Fruit fly (Drosophila melanogaster) whole organism, embryonic: ENCODE results near the gene prtp.

Experiments used
- Adf1 ChIP-seq: fragments of 200-800 bp; sonication (Bioruptor generic); IDR thresholded peaks from 2 replicates; pipeline ENCODE4 v1.3.6; 2022; ENCODE audit warnings: missing biosample characterization, missing genetic modification characterization
- Bteb2 ChIP-seq: fragments of 200-800 bp; sonication (Bioruptor generic); optimal IDR thresholded peaks from 2 replicates; lab custom pipeline; 2016; ENCODE audit warnings: missing biosample characterization, missing genetic modification characterization
- CG1024 ChIP-seq: fragments of 200-800 bp; sonication (Bioruptor generic); IDR thresholded peaks from 2 replicates; pipeline ENCODE4 v1.3.6; 2022; ENCODE audit warnings: missing biosample characterization, missing genetic modification characterization
- CG10321 ChIP-seq: fragments of 200-800 bp; sonication (Bioruptor generic); IDR thresholded peaks from 2 replicates; pipeline ENCODE4 v1.3.6; 2022; ENCODE audit warnings: missing biosample characterization, missing genetic modification characterization
- CG11398 ChIP-seq: fragments of 200-800 bp; sonication (Bioruptor generic); optimal IDR thresholded peaks from 2 replicates; lab custom pipeline; 2016; ENCODE audit warnings: missing biosample characterization, missing genetic modification characterization
- CG11560 ChIP-seq: fragments of 200-800 bp; sonication (Bioruptor generic); IDR thresholded peaks from 3 replicates; pipeline ENCODE4 v1.3.6; 2022; ENCODE audit warnings: missing biosample characterization, missing genetic modification characterization
- CG1233 ChIP-seq: fragments of 200-800 bp; sonication (Bioruptor generic); optimal IDR thresholded peaks from 4 replicates; lab custom pipeline; 2018; ENCODE audit warnings: missing biosample characterization, mild to moderate bottlenecking, missing genetic modification characterization
- CG13287 ChIP-seq: fragments of 200-800 bp; sonication (Bioruptor generic); IDR thresholded peaks from 2 replicates; pipeline ENCODE4 v1.3.6; 2022; ENCODE audit warnings: missing biosample characterization, missing genetic modification characterization; ENCODE audit not compliant: partially characterized antibody
- CG14014 ChIP-seq: fragments of 200-800 bp; sonication (Bioruptor generic); IDR thresholded peaks from 2 replicates; pipeline ENCODE4 v1.3.6; 2022; ENCODE audit warnings: missing biosample characterization, missing genetic modification characterization
- CG14050 ChIP-seq: fragments of 200-800 bp; sonication (Bioruptor generic); IDR thresholded peaks from 3 replicates; pipeline ENCODE4 v1.3.6; 2022; ENCODE audit warnings: missing biosample characterization, missing genetic modification characterization
- CG15073 ChIP-seq: fragments of 200-800 bp; sonication (Bioruptor generic); optimal IDR thresholded peaks from 2 replicates; lab custom pipeline; 2016; ENCODE audit warnings: missing biosample characterization, missing genetic modification characterization
- CG15479 ChIP-seq: fragments of 200-800 bp; sonication (Bioruptor generic); optimal IDR thresholded peaks from 3 replicates; lab custom pipeline; 2019; ENCODE audit warnings: missing biosample characterization, mild to moderate bottlenecking, missing genetic modification characterization, moderate library complexity
- CG16813 ChIP-seq: fragments of 200-800 bp; sonication (Bioruptor generic); IDR thresholded peaks from 3 replicates; pipeline ENCODE4 v1.3.6; 2022; ENCODE audit warnings: missing biosample characterization, missing genetic modification characterization; ENCODE audit not compliant: partially characterized antibody
- CG17186 ChIP-seq: fragments of 200-800 bp; sonication (Bioruptor generic); optimal IDR thresholded peaks from 3 replicates; lab custom pipeline; 2017; ENCODE audit warnings: missing biosample characterization, missing genetic modification reagents, missing genetic modification characterization
- CG17328 ChIP-seq: fragments of 200-800 bp; sonication (Bioruptor generic); IDR thresholded peaks from 2 replicates; pipeline ENCODE4 v1.3.6; 2022; ENCODE audit warnings: missing biosample characterization, missing genetic modification characterization
- CG18599 ChIP-seq: fragments of 200-800 bp; sonication (Bioruptor generic); optimal IDR thresholded peaks from 3 replicates; lab custom pipeline; 2017; ENCODE audit warnings: missing biosample characterization, missing genetic modification characterization, mild to moderate bottlenecking, moderate library complexity, missing genetic modification reagents
- CG18619 ChIP-seq: fragments of 200-800 bp; sonication (Bioruptor generic); optimal IDR thresholded peaks from 3 replicates; lab custom pipeline; 2017; ENCODE audit warnings: missing biosample characterization, mild to moderate bottlenecking, missing genetic modification characterization
- CG34224 ChIP-seq: fragments of 200-800 bp; sonication (Bioruptor generic); IDR thresholded peaks from 3 replicates; pipeline ENCODE4 v1.3.6; 2022; ENCODE audit warnings: missing biosample characterization, missing genetic modification characterization; ENCODE audit not compliant: partially characterized antibody
- CG4404 ChIP-seq: fragments of 200-800 bp; sonication (Bioruptor generic); IDR thresholded peaks from 2 replicates; pipeline ENCODE4 v1.3.6; 2022; ENCODE audit warnings: missing biosample characterization, missing genetic modification characterization
- CG9609 ChIP-seq: fragments of 200-800 bp; sonication (Bioruptor generic); optimal IDR thresholded peaks from 3 replicates; lab custom pipeline; 2016; ENCODE audit warnings: missing biosample characterization, missing genetic modification characterization
- CG9876 ChIP-seq: fragments of 200-800 bp; sonication (Bioruptor generic); optimal IDR thresholded peaks from 2 replicates; lab custom pipeline; 2016; ENCODE audit warnings: missing biosample characterization, missing genetic modification characterization
- CG9932 ChIP-seq: fragments of 200-800 bp; sonication (Bioruptor generic); IDR thresholded peaks from 2 replicates; pipeline ENCODE4 v1.3.6; 2022; ENCODE audit warnings: missing biosample characterization, missing genetic modification characterization
- CTCF ChIP-seq: fragments of 200-800 bp; sonication (Bioruptor generic); optimal IDR thresholded peaks from 2 replicates; lab custom pipeline; 2017; ENCODE audit warnings: missing biosample characterization, mild to moderate bottlenecking, missing genetic modification characterization, moderate library complexity
- CkIIα-i1 ChIP-seq: fragments of 200-800 bp; sonication (Bioruptor generic); IDR thresholded peaks from 2 replicates; pipeline ENCODE4 v1.3.6; 2022; ENCODE audit warnings: missing biosample characterization, missing genetic modification characterization
- D19B ChIP-seq: fragments of 200-800 bp; sonication (Bioruptor generic); optimal IDR thresholded peaks from 2 replicates; lab custom pipeline; 2017; ENCODE audit warnings: missing biosample characterization, mild to moderate bottlenecking, missing genetic modification characterization
- Dek ChIP-seq: fragments of 200-800 bp; sonication (Bioruptor generic); optimal IDR thresholded peaks from 3 replicates; lab custom pipeline; 2019; ENCODE audit warnings: missing biosample characterization, mild to moderate bottlenecking, missing genetic modification characterization, moderate library complexity
- GATAe ChIP-seq: fragments of 200-800 bp; sonication (Bioruptor generic); conservative IDR thresholded peaks from 2 replicates; pipeline ENCODE4 v1.3.6; 2022; ENCODE audit warnings: missing biosample characterization, missing genetic modification characterization
- Gsc ChIP-seq: fragments of 200-800 bp; sonication (Bioruptor generic); IDR thresholded peaks from 2 replicates; pipeline ENCODE4 v1.3.6; 2022; ENCODE audit warnings: missing biosample characterization, missing genetic modification characterization
- NFAT ChIP-seq: fragments of 200-800 bp; sonication (Bioruptor generic); IDR thresholded peaks from 2 replicates; pipeline ENCODE4 v1.3.6; 2022; ENCODE audit warnings: missing biosample characterization, missing genetic modification characterization
- Oli ChIP-seq: fragments of 200-800 bp; sonication (Bioruptor generic); optimal IDR thresholded peaks from 2 replicates; lab custom pipeline; 2018; ENCODE audit warnings: missing biosample characterization, mild to moderate bottlenecking, missing genetic modification characterization, moderate library complexity
- Pdp1 ChIP-seq, 2 experiments: fragments of 200-800 bp; sonication (Bioruptor generic); optimal IDR thresholded peaks; 3 replicates each; lab custom pipeline; 2016; ENCODE audit warnings: missing biosample characterization in 2 of 2, missing genetic modification characterization in 2 of 2, mild to moderate bottlenecking in 1 of 2, moderate library complexity in 1 of 2
- Ravus ChIP-seq: fragments of 200-800 bp; sonication (Bioruptor generic); IDR thresholded peaks from 2 replicates; pipeline ENCODE4 v1.3.6; 2022; ENCODE audit warnings: missing biosample characterization, missing genetic modification characterization
- Sry-β ChIP-seq: fragments of 200-800 bp; sonication (Bioruptor generic); optimal IDR thresholded peaks from 2 replicates; lab custom pipeline; 2018; ENCODE audit warnings: missing biosample characterization, mild to moderate bottlenecking, missing genetic modification characterization, moderate library complexity
- Ssrp ChIP-seq: fragments of 200-800 bp; sonication (Bioruptor generic); optimal IDR thresholded peaks from 2 replicates; lab custom pipeline; 2018; ENCODE audit warnings: missing biosample characterization, mild to moderate bottlenecking, missing genetic modification characterization, moderate library complexity
- Usf ChIP-seq: fragments of 200-800 bp; sonication (Bioruptor generic); optimal IDR thresholded peaks from 2 replicates; lab custom pipeline; 2017; ENCODE audit warnings: missing genotype, missing biosample characterization, missing genetic modification characterization
- dmrt11E ChIP-seq: fragments of 200-800 bp; sonication (Bioruptor generic); optimal IDR thresholded peaks from 3 replicates; lab custom pipeline; 2018; ENCODE audit warnings: missing biosample characterization, mild to moderate bottlenecking, missing genetic modification characterization, moderate library complexity
- dmrt99B ChIP-seq: fragments of 200-800 bp; sonication (Bioruptor generic); optimal IDR thresholded peaks from 2 replicates; lab custom pipeline; 2018; ENCODE audit warnings: missing biosample characterization, mild to moderate bottlenecking, missing genetic modification characterization, moderate library complexity
- esg ChIP-seq: fragments of 200-800 bp; sonication (Bioruptor generic); conservative IDR thresholded peaks from 2 replicates; pipeline ENCODE4 v1.3.6; 2022; ENCODE audit warnings: missing biosample characterization, missing genetic modification characterization
- fu2 ChIP-seq: fragments of 200-800 bp; sonication (Bioruptor generic); optimal IDR thresholded peaks from 2 replicates; lab custom pipeline; 2016; ENCODE audit warnings: missing biosample characterization, missing genetic modification characterization
- gce ChIP-seq: fragments of 200-800 bp; sonication (Bioruptor generic); IDR thresholded peaks from 3 replicates; pipeline ENCODE4 v1.3.6; 2022; ENCODE audit warnings: missing biosample characterization, missing genetic modification characterization
- lola ChIP-seq, 3 experiments: fragments of >200 bp in 2 of 3; fragments of 200-800 bp in 1 of 3; sonication (Bioruptor generic) in 1 of 3; optimal IDR thresholded peaks; 2 replicates each; lab custom pipeline; 2017 to 2019; ENCODE audit warnings: missing biosample characterization in 3 of 3, missing genetic modification characterization in 3 of 3, mild to moderate bottlenecking in 1 of 3, moderate library complexity in 1 of 3
- pan ChIP-seq, 4 experiments: fragments of >200 bp in 3 of 4; fragments of 200-800 bp in 1 of 4; sonication (Bioruptor generic) in 1 of 4; optimal IDR thresholded peaks in 3 of 4; IDR thresholded peaks in 1 of 4; 2 replicates each; pipeline versions ENCODE4 v1.3.6 to Lab custom; 2017 to 2022; ENCODE audit warnings: missing biosample characterization in 2 of 4, missing genetic modification characterization in 2 of 4, mixed read lengths in 1 of 4
- phol ChIP-seq: fragments of 200-800 bp; sonication (Bioruptor generic); optimal IDR thresholded peaks from 3 replicates; lab custom pipeline; 2018; ENCODE audit warnings: missing biosample characterization, mild to moderate bottlenecking, missing genetic modification characterization, moderate library complexity
- psq ChIP-seq: fragments of 200-800 bp; sonication (Bioruptor generic); optimal IDR thresholded peaks from 2 replicates; lab custom pipeline; 2017; ENCODE audit warnings: missing biosample characterization, missing genetic modification characterization
- seq ChIP-seq: fragments of 200-800 bp; sonication (Bioruptor generic); IDR thresholded peaks from 2 replicates; pipeline ENCODE4 v1.3.6; 2022; ENCODE audit warnings: missing biosample characterization, missing genetic modification characterization
- sima ChIP-seq: fragments of 200-800 bp; sonication (Bioruptor generic); optimal IDR thresholded peaks from 2 replicates; lab custom pipeline; 2016; ENCODE audit warnings: missing biosample characterization, missing genetic modification characterization
- slbo ChIP-seq: fragments of 200-800 bp; sonication (Bioruptor generic); IDR thresholded peaks from 2 replicates; pipeline ENCODE4 v1.3.6; 2022; ENCODE audit warnings: missing biosample characterization, missing genetic modification characterization
- stc ChIP-seq: fragments of 200-800 bp; sonication (Bioruptor generic); IDR thresholded peaks from 2 replicates; pipeline ENCODE4 v1.3.6; 2022; ENCODE audit warnings: missing biosample characterization, missing genetic modification characterization
- zen ChIP-seq: fragments of 200-800 bp; sonication (Bioruptor generic); optimal IDR thresholded peaks from 3 replicates; lab custom pipeline; 2018; ENCODE audit warnings: missing biosample characterization, mild to moderate bottlenecking, missing genetic modification characterization, moderate library complexity
- zfh1 ChIP-seq: fragments of 200-800 bp; sonication (Bioruptor generic); IDR thresholded peaks from 3 replicates; pipeline ENCODE4 v1.3.6; 2022; ENCODE audit warnings: missing biosample characterization, missing genetic modification characterization

The prtp gene

DNA sequence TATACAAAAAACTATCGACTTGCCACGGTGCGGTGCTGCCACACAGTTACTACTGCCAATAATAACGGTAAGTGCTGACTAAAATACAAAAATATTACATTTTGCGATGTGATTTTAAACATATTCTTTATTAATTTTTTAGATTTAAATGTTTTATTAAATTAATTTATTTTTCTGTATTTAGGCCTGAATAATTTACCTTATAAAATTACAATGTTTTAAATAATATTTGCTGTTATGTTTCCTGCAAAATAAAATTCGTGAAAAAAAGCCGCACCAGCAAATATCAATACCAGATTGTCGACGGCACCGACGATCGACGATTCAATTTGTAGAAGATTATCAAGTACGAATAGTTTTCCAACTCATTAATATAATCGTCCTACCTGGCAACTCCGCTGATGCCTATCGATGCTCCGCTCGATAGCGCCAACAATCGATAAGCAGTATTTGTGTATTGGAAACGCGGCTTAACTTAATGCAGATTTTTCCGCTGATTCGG lies 38.0 kb upstream of the prtp start, which contains the start of the genes Vlet and bif (continued):
- peak; percentile 62 for TF ChIP-seq CG13287 (GFP tag; lab: Robert Waterston, UW)
- peak; percentile 78 for TF ChIP-seq phol (tag; lab: Kevin White, UChicago)
- TF ChIP-seq Sry-β (GFP tag; lab: Kevin White, UChicago): peak; percentile 14
- TF ChIP-seq CG34224 (GFP tag; lab: Robert Waterston, UW): peak; percentile 43; the same call in 2 of the 3 replicates
- peak; percentile 41; the same call in 1 of the 2 replicates for TF ChIP-seq CG4404 (GFP tag; lab: Robert Waterston, UW)
- peak; percentile 74 for TF ChIP-seq slbo (GFP tag; lab: Robert Waterston, UW)
- TF ChIP-seq Pdp1 (GFP tag; optimal IDR thresholded peaks at IDR 0.05; lab: Kevin White, UChicago): peak in 1 of 2 experiments; percentile 18
- no peak for TF ChIP-seq CTCF (GFP tag; lab: Kevin White, UChicago)
- TF ChIP-seq fu2: peak; percentile 0
- TF ChIP-seq CG17186 (GFP tag; lab: Kevin White, UChicago): peak; percentile 18
- TF ChIP-seq stc (GFP tag; lab: Robert Waterston, UW): no peak
- peak; percentile 62 for TF ChIP-seq zen (tag; lab: Kevin White, UChicago)
- peak; percentile 62 for TF ChIP-seq CG9609
- TF ChIP-seq CG16813: peak; percentile 68
- TF ChIP-seq CG18619 (GFP tag; lab: Kevin White, UChicago): peak; percentile 69
- no peak for TF ChIP-seq sima
- no peak for TF ChIP-seq CG17328 (GFP tag; lab: Robert Waterston, UW)
- no peak for TF ChIP-seq Ravus (GFP tag; lab: Robert Waterston, UW)
- TF ChIP-seq CG15073 (GFP tag; lab: Kevin White, UChicago): no peak
- TF ChIP-seq D19B (GFP tag; lab: Kevin White, UChicago): peak; percentile 51
- TF ChIP-seq CkIIα-i1: no peak
- TF ChIP-seq esg (GFP tag; lab: Robert Waterston, UW): peak; percentile 60
- TF ChIP-seq CG9876 (GFP tag; lab: Kevin White, UChicago): no peak
- TF ChIP-seq zfh1 (GFP tag; lab: Robert Waterston, UW): 0 out of 3 replicates have a peak, but pooled peaks have one; percentile 49
- TF ChIP-seq CG15479 (GFP tag; lab: Kevin White, UChicago): no peak
- 0 out of 2 replicates have a peak, but pooled peaks have one; percentile 41 for TF ChIP-seq CG14014
- TF ChIP-seq dmrt99B: peak; percentile 61
- TF ChIP-seq NFAT (GFP tag; lab: Robert Waterston, UW): no peak
- peak; percentile 17 for TF ChIP-seq Bteb2 (GFP tag; lab: Kevin White, UChicago)
- TF ChIP-seq Dek (tag; lab: Kevin White, UChicago): peak; percentile 40
- peak; percentile 59 for TF ChIP-seq Ssrp (tag; lab: Kevin White, UChicago)
- no peak for TF ChIP-seq Adf1 (GFP tag; lab: Robert Waterston, UW)
- no peak for TF ChIP-seq Gsc (GFP tag; lab: Robert Waterston, UW)
- peak; percentile 50; the same call in 1 of the 2 replicates for TF ChIP-seq seq (GFP tag; lab: Robert Waterston, UW)
- TF ChIP-seq CG18599 (GFP tag; lab: Kevin White, UChicago): peak; percentile 71
- TF ChIP-seq psq (GFP tag; lab: Kevin White, UChicago): no peak
- no peak for TF ChIP-seq Usf (GFP tag; lab: Kevin White, UChicago)
- no peak for TF ChIP-seq GATAe (GFP tag; lab: Robert Waterston, UW)
- peak; percentile 74 for TF ChIP-seq CG9932
- TF ChIP-seq CG1233 (GFP tag; lab: Kevin White, UChicago): peak; percentile 62
- TF ChIP-seq lola (GFP tag; optimal IDR thresholded peaks at IDR 0.05; lab: Kevin White, UChicago): peak in 1 of 3 experiments; percentile 69
- no peak for TF ChIP-seq gce
- TF ChIP-seq dmrt11E (tag; lab: Kevin White, UChicago): peak; percentile 66
- no peak for TF ChIP-seq CG11398 (GFP tag; lab: Kevin White, UChicago)
- peak; percentile 61; the same call in 2 of the 3 replicates for TF ChIP-seq CG11560 (tag; lab: Robert Waterston, UW)
- peak; percentile 58 for TF ChIP-seq Oli (tag; lab: Kevin White, UChicago)
- TF ChIP-seq CG1024 (GFP tag; lab: Robert Waterston, UW): no peak
- no peak for TF ChIP-seq pan (optimal IDR thresholded peaks at IDR 0.05; lab: Kevin White, UChicago)
- peak in 1 of 2 experiments; percentile 49 for TF ChIP-seq pan (GFP tag; optimal IDR thresholded peaks at IDR 0.05 in 1 of 2, IDR thresholded peaks at IDR 0.05 in 1 of 2)
- TF ChIP-seq CG14050 (GFP tag; lab: Robert Waterston, UW): no peak
- TF ChIP-seq CG10321 (GFP tag; lab: Robert Waterston, UW): no peak
